Worm (Caenorhabditis elegans) whole organism, L3 larva: Measurements from ENCODE around the gene F31B12.3.

Source experiments
- R02D3.7 ChIP-seq: fragments of 150-350 bp; optimal IDR thresholded peaks from 2 replicates; lab custom pipeline; 2014; ENCODE audit warnings: missing biosample characterization, missing genetic modification characterization
- ceh-16 ChIP-seq: sonication (generic microtip); optimal IDR thresholded peaks from 2 replicates; lab custom pipeline; 2017; ENCODE audit warnings: missing biosample characterization, missing genetic modification characterization
- daf-12 ChIP-seq: fragments of 150-350 bp; optimal IDR thresholded peaks from 2 replicates; lab custom pipeline; 2014; ENCODE audit warnings: missing biosample characterization, missing genetic modification reagents, missing genetic modification characterization
- egl-27 ChIP-seq: sonication (generic microtip); optimal IDR thresholded peaks from 4 replicates; lab custom pipeline; 2017; ENCODE audit warnings: missing biosample characterization, missing genetic modification reagents, missing genetic modification characterization
- egl-5 ChIP-seq: fragments of 150-350 bp; optimal IDR thresholded peaks from 2 replicates; lab custom pipeline; 2017; ENCODE audit warnings: missing biosample characterization, missing genetic modification reagents, missing genetic modification characterization, inconsistent platforms
- fos-1 ChIP-seq: fragments of 150-350 bp; optimal IDR thresholded peaks from 2 replicates; lab custom pipeline; 2014; ENCODE audit warnings: missing biosample characterization, missing genetic modification characterization
- nhr-11 ChIP-seq: fragments of 150-350 bp; optimal IDR thresholded peaks from 2 replicates; lab custom pipeline; 2014; ENCODE audit warnings: missing biosample characterization, missing genetic modification characterization
- nhr-12 ChIP-seq: fragments of 150-350 bp; optimal IDR thresholded peaks from 2 replicates; lab custom pipeline; 2014; ENCODE audit warnings: missing biosample characterization, missing genetic modification characterization
- nhr-76 ChIP-seq: fragments of 150-350 bp; sonication (generic microtip); optimal IDR thresholded peaks from 5 replicates; lab custom pipeline; 2014; ENCODE audit warnings: missing biosample characterization, missing genetic modification characterization
- snpc-4 ChIP-seq: fragments of 150-350 bp; optimal IDR thresholded peaks from 2 replicates; lab custom pipeline; 2014; ENCODE audit warnings: missing biosample characterization, missing genetic modification characterization
- unc-39 ChIP-seq: sonication (generic microtip); optimal IDR thresholded peaks from 4 replicates; lab custom pipeline; 2017; ENCODE audit warnings: missing biosample characterization, missing genetic modification characterization
- zag-1 ChIP-seq: fragments of 150-350 bp; optimal IDR thresholded peaks from 2 replicates; lab custom pipeline; 2014; ENCODE audit warnings: missing biosample characterization, missing genetic modification characterization

- no peak for TF ChIP-seq ceh-16
- TF ChIP-seq fos-1, result no peak
- TF ChIP-seq nhr-11 (tag; lab: Kevin White, UChicago), result no peak
- no peak for TF ChIP-seq egl-27 (tag; lab: Kevin White, UChicago)
- no peak for TF ChIP-seq unc-39 (tag; lab: Kevin White, UChicago)
- no peak for TF ChIP-seq zag-1 (tag; lab: Kevin White, UChicago)
- TF ChIP-seq egl-5, result no peak
- TF ChIP-seq daf-12 (tag; lab: Kevin White, UChicago), result no peak
- TF ChIP-seq snpc-4 (tag; lab: Kevin White, UChicago), result no peak
- no peak for TF ChIP-seq nhr-76 (tag; lab: Kevin White, UChicago)
- no peak for TF ChIP-seq R02D3.7 (tag; lab: Kevin White, UChicago)
- TF ChIP-seq nhr-12 (tag; lab: Kevin White, UChicago), result no peak
These were observed 31.3 kb upstream of the F31B12.3 start for ce11 chrX:10851735-10852134.
